Worm (Caenorhabditis elegans): Measurements from ENCODE around the gene Y43F4B.10.

Y43F4B.10 gene

DNA sequence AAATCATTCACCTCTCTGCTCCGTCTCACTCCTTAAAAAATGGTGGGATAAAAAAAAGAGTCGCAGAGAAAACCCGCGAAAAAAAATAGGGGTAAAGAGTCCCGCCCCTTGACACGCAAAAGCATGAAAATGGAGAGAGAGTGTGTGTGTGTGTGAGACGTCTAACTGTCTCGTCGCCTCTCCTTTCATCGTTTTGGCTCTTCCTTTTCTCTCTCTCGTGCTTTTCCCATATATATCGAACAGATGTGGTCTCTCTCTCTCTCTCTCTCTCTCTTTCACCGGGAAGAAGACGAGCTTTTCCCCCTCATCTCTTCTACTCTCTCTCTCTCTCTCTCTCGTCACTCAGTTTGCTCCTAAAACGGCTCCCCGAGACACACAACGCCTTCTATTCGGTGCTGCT lies 38.1 kb upstream of the Y43F4B.10 start (continued):
- peak; percentile 85 for TF ChIP-seq nhr-47 (tag; optimal IDR thresholded peaks at IDR 0.05)
- no peak for TF ChIP-seq F16B12.6 (tag; optimal IDR thresholded peaks at IDR 0.05)
- TF ChIP-seq snu-23 (GFP tag; optimal IDR thresholded peaks at IDR 0.05): peak; percentile 82
- TF ChIP-seq efl-3 (GFP tag; optimal IDR thresholded peaks at IDR 0.05): no peak
- peak; percentile 95 for TF ChIP-seq lin-14 (GFP tag; optimal IDR thresholded peaks at IDR 0.05)
- TF ChIP-seq lin-13 (GFP tag; optimal IDR thresholded peaks at IDR 0.05): peak; percentile 66
- peak; percentile 63 for TF ChIP-seq ztf-4 (tag; optimal IDR thresholded peaks at IDR 0.05)
- peak; percentile 90 for TF ChIP-seq unc-86 (tag; optimal IDR thresholded peaks at IDR 0.05)
- peak; percentile 67 to 80 for TF ChIP-seq efl-1 (optimal IDR thresholded peaks at IDR 0.05)
- peak; percentile 17 to 82 for TF ChIP-seq efl-1 (GFP tag; optimal IDR thresholded peaks at IDR 0.05 in 1 of 2)
- peak; percentile 19 to 72 (median 68) for TF ChIP-seq ceh-82 (tag; optimal IDR thresholded peaks at IDR 0.05)
- TF ChIP-seq mdl-1 (tag; optimal IDR thresholded peaks at IDR 0.05): peak in 1 of 2 experiments; percentile 47
- TF ChIP-seq mep-1 (tag; optimal IDR thresholded peaks at IDR 0.05): peak; percentile 5
- peak; percentile 83 for TF ChIP-seq tbx-2 (tag; optimal IDR thresholded peaks at IDR 0.05)
- TF ChIP-seq irx-1 (tag; optimal IDR thresholded peaks at IDR 0.05): peak; percentile 52
- TF ChIP-seq nhr-90 (tag; optimal IDR thresholded peaks at IDR 0.05; ENCODE audit: poor library complexity): no peak
- no peak for TF ChIP-seq hpl-2 (GFP tag; optimal IDR thresholded peaks at IDR 0.05)
- peak; percentile 89 for TF ChIP-seq nhr-71 (tag; optimal IDR thresholded peaks at IDR 0.05)
- TF ChIP-seq unc-98 (GFP tag; IDR thresholded peaks at IDR 0.05): no peak
- peak; percentile 55 for TF ChIP-seq xbp-1 (tag; optimal IDR thresholded peaks at IDR 0.05)
- peak; percentile 82 for TF ChIP-seq egl-13 (tag; optimal IDR thresholded peaks at IDR 0.05)
- TF ChIP-seq unc-30 (tag; optimal IDR thresholded peaks at IDR 0.05): no peak
- TF ChIP-seq isw-1 (GFP tag; IDR thresholded peaks at IDR 0.05): peak; percentile 61
- TF ChIP-seq sptf-1 (tag; optimal IDR thresholded peaks at IDR 0.05): no peak
- TF ChIP-seq C16A3.4 (tag; optimal IDR thresholded peaks at IDR 0.05): peak; percentile 2
- peak; percentile 77 for TF ChIP-seq dsc-1 (tag; optimal IDR thresholded peaks at IDR 0.05)
- peak; percentile 65 for TF ChIP-seq mab-9 (GFP tag; IDR thresholded peaks at IDR 0.05)
- peak; percentile 53 for TF ChIP-seq ceh-63 (GFP tag; optimal IDR thresholded peaks at IDR 0.05)
- no peak for TF ChIP-seq blmp-1 (tag; optimal IDR thresholded peaks at IDR 0.05)
- peak; percentile 84 for TF ChIP-seq swsn-7 (tag; optimal IDR thresholded peaks at IDR 0.05)
- peak; percentile 46 for TF ChIP-seq jun-1 (tag; optimal IDR thresholded peaks at IDR 0.05)
- peak; percentile 57 for TF ChIP-seq pax-3 (tag; optimal IDR thresholded peaks at IDR 0.05)
- TF ChIP-seq zag-1 (tag; optimal IDR thresholded peaks at IDR 0.05): peak; percentile 3
- peak in 1 of 2 experiments; percentile 64 for TF ChIP-seq ztf-11 (tag; optimal IDR thresholded peaks at IDR 0.05)
- peak; percentile 88 for TF ChIP-seq fkh-10 (GFP tag; optimal IDR thresholded peaks at IDR 0.05)
- peak; percentile 37 for TF ChIP-seq rnt-1 (tag; optimal IDR thresholded peaks at IDR 0.05)
- TF ChIP-seq elt-3 (tag; optimal IDR thresholded peaks at IDR 0.05): no peak
- TF ChIP-seq nhr-77 (tag; optimal IDR thresholded peaks at IDR 0.05): peak; percentile 20
- TF ChIP-seq ceh-8 (GFP tag; optimal IDR thresholded peaks at IDR 0.05): peak; percentile 30
- TF ChIP-seq ama-1 (optimal IDR thresholded peaks at IDR 0.05): no peak

DNA sequence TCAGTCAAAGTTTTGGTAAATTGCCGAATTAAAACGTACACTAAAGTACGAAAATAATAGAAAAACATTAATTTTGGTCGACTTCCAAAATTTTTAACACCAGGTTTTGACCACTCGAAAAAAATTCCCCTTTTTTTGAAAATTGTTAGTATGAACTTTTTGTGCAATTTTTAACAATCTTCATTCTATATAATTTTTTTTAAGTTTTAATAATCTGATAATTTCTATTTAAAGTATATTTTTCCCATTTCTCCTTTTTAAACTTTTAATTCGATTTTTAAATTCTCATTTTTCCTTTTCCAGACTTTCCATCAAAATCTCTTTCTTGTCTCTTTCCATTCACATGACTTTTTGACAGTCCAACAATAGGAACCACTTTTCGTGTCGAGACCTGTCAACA lies 36.9 kb upstream of the Y43F4B.10 start, which contains the start of gene unc-64:
TSS of gene unc-64 (plus strand) at position 301 of the 400 bp plus-strand sequence.
- TF ChIP-seq lin-15B (tag; optimal IDR thresholded peaks at IDR 0.05) (no peak), ceh-8 (GFP tag; optimal IDR thresholded peaks at IDR 0.05) (no peak)

DNA sequence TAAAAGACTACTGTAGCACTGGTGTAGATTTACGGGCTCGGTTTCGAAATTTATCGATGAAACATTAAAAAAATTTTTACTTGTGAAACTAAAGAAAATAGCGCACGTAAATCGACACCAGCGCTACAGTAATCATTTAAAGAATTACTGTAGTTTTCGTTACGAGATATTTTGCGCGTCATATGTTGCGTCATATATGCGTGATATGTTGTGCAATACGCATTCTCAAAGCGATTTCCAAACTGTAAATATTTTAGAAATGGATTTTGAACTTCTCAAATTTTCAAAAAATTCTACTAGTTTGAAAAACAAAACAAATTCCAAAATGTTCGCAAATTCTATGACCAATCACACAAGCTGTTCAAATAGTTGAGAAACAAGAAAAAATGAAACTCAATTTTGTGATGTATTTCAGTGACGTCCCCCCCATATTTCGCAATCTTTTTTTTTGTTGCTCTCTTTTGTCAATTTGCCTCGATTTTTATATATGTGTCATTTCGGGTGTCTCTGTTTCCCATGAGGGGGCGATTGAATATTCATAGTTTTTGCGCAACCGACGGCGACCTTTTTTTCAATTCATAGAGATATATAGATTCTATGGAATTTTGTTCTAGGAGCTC lies 35.9 kb upstream of the Y43F4B.10 start:
- TF ChIP-seq lin-14 (GFP tag; optimal IDR thresholded peaks at IDR 0.05): peak; percentile 62
- peak in 1 of 3 experiments; percentile 24 for TF ChIP-seq ceh-82 (tag; optimal IDR thresholded peaks at IDR 0.05)
- no peak for TF ChIP-seq unc-30 (tag; optimal IDR thresholded peaks at IDR 0.05)
- no peak for TF ChIP-seq mab-9 (GFP tag; IDR thresholded peaks at IDR 0.05)
- TF ChIP-seq ceh-63 (GFP tag; optimal IDR thresholded peaks at IDR 0.05): no peak
- no peak for TF ChIP-seq alr-1 (tag; optimal IDR thresholded peaks at IDR 0.05; ENCODE audit: borderline replicate concordance)
- no peak for TF ChIP-seq fkh-4 (tag; optimal IDR thresholded peaks at IDR 0.05; ENCODE audit: borderline replicate concordance)
- no peak for TF ChIP-seq hlh-17 (GFP tag; optimal IDR thresholded peaks at IDR 0.05; ENCODE audit: borderline replicate concordance)
- TF ChIP-seq lin-35 (GFP tag; optimal IDR thresholded peaks at IDR 0.05): no peak
- no peak for TF ChIP-seq ces-1 (GFP tag; optimal IDR thresholded peaks at IDR 0.05)
- no peak for TF ChIP-seq pag-3 (tag; optimal IDR thresholded peaks at IDR 0.05; ENCODE audit: borderline replicate concordance, insufficient read depth)
- TF ChIP-seq nhr-71 (tag; optimal IDR thresholded peaks at IDR 0.05): peak; percentile 3
- TF ChIP-seq unc-86 (tag; optimal IDR thresholded peaks at IDR 0.05): peak; percentile 36
- TF ChIP-seq rnt-1 (tag; optimal IDR thresholded peaks at IDR 0.05): no peak
- peak in 1 of 2 experiments; percentile 29 for TF ChIP-seq lsy-2 (tag; optimal IDR thresholded peaks at IDR 0.05)
- TF ChIP-seq zip-4 (GFP tag; optimal IDR thresholded peaks at IDR 0.05): peak; percentile 59
- TF ChIP-seq fkh-10 (GFP tag; optimal IDR thresholded peaks at IDR 0.05): peak; percentile 38
- no peak for TF ChIP-seq nhr-90 (tag; optimal IDR thresholded peaks at IDR 0.05; ENCODE audit: poor library complexity)
